Worm (Caenorhabditis elegans): ENCODE measurements around the gene swd-2.2.

ce11 chrIV:7816402-7817102 is 42.3 kb downstream of the swd-2.2 start:
- TF ChIP-seq ahr-1 (tag; optimal IDR thresholded peaks at IDR 0.05) (no peak), ref-2 (tag; optimal IDR thresholded peaks at IDR 0.05) (no peak), unc-42 (tag; optimal IDR thresholded peaks at IDR 0.05) (no peak), nhr-11 (tag; optimal IDR thresholded peaks at IDR 0.05) (no peak), che-1 (tag; optimal IDR thresholded peaks at IDR 0.05) (no peak), ama-1 (optimal IDR thresholded peaks at IDR 0.05) (no peak)
